Fruit fly (Drosophila melanogaster) whole organism, embryonic: ENCODE results near the gene CG32436.
A peak's percentile ranks its signal among the peaks of the same experiment; 100 is the strongest.

Source experiments
- Atf3 ChIP-seq: fragments of 200-800 bp; sonication (Bioruptor generic); optimal IDR thresholded peaks from 3 replicates; lab custom pipeline; 2016; ENCODE audit warnings: missing biosample characterization, missing genetic modification characterization
- Blimp-1 ChIP-seq: fragments of 200-800 bp; sonication (Bioruptor generic); optimal IDR thresholded peaks from 3 replicates; lab custom pipeline; 2018; ENCODE audit warnings: missing biosample characterization, missing genetic modification characterization, mild to moderate bottlenecking, moderate library complexity, missing genetic modification reagents
- C15 ChIP-seq: fragments of 200-800 bp; sonication (Bioruptor generic); IDR thresholded peaks from 3 replicates; pipeline ENCODE4 v1.3.6; 2022; ENCODE audit warnings: missing biosample characterization, missing genetic modification characterization
- CG10267 ChIP-seq: fragments of 200-800 bp; sonication (Bioruptor generic); optimal IDR thresholded peaks from 2 replicates; lab custom pipeline; 2018; ENCODE audit warnings: missing biosample characterization, mild to moderate bottlenecking, missing genetic modification characterization, moderate library complexity
- CG10321 ChIP-seq: fragments of 200-800 bp; sonication (Bioruptor generic); IDR thresholded peaks from 2 replicates; pipeline ENCODE4 v1.3.6; 2022; ENCODE audit warnings: missing biosample characterization, missing genetic modification characterization
- CG11093 ChIP-seq: fragments of 200-800 bp; sonication (Bioruptor generic); IDR thresholded peaks from 3 replicates; pipeline ENCODE4 v1.3.6; 2022; ENCODE audit warnings: missing biosample characterization, missing genetic modification characterization
- CG14014 ChIP-seq: fragments of 200-800 bp; sonication (Bioruptor generic); IDR thresholded peaks from 2 replicates; pipeline ENCODE4 v1.3.6; 2022; ENCODE audit warnings: missing biosample characterization, missing genetic modification characterization
- CG15479 ChIP-seq: fragments of 200-800 bp; sonication (Bioruptor generic); optimal IDR thresholded peaks from 3 replicates; lab custom pipeline; 2019; ENCODE audit warnings: missing biosample characterization, mild to moderate bottlenecking, missing genetic modification characterization, moderate library complexity
- CG16815 ChIP-seq: fragments of 200-800 bp; sonication (Bioruptor generic); optimal IDR thresholded peaks from 3 replicates; lab custom pipeline; 2017; ENCODE audit warnings: missing biosample characterization, mild to moderate bottlenecking, missing genetic modification characterization
- CG16863 ChIP-seq: fragments of 200-800 bp; sonication (Bioruptor generic); optimal IDR thresholded peaks from 3 replicates; lab custom pipeline; 2016; ENCODE audit warnings: missing biosample characterization, missing genetic modification characterization
- CG2875 ChIP-seq: fragments of 200-800 bp; sonication (Bioruptor generic); optimal IDR thresholded peaks from 2 replicates; lab custom pipeline; 2017; ENCODE audit warnings: missing biosample characterization, mild to moderate bottlenecking, missing genetic modification characterization, missing genetic modification reagents
- CG4282 ChIP-seq: fragments of 200-800 bp; sonication (Bioruptor generic); optimal IDR thresholded peaks from 2 replicates; lab custom pipeline; 2016; ENCODE audit warnings: missing biosample characterization, missing genetic modification characterization
- CG6272 ChIP-seq: fragments of 200-800 bp; sonication (Bioruptor generic); IDR thresholded peaks from 2 replicates; pipeline ENCODE4 v1.3.6; 2022; ENCODE audit warnings: missing biosample characterization, missing genetic modification characterization
- CG7271 ChIP-seq: fragments of 200-800 bp; sonication (Bioruptor generic); optimal IDR thresholded peaks from 2 replicates; lab custom pipeline; 2018; ENCODE audit warnings: missing biosample characterization, mild to moderate bottlenecking, missing genetic modification characterization, moderate library complexity
- CG9609 ChIP-seq: fragments of 200-800 bp; sonication (Bioruptor generic); optimal IDR thresholded peaks from 3 replicates; lab custom pipeline; 2016; ENCODE audit warnings: missing biosample characterization, missing genetic modification characterization
- CoRest ChIP-seq: fragments of 200-800 bp; sonication (Bioruptor generic); optimal IDR thresholded peaks from 3 replicates; lab custom pipeline; 2018; ENCODE audit warnings: missing biosample characterization, mild to moderate bottlenecking, missing genetic modification characterization, moderate library complexity
- Dbx ChIP-seq: fragments of 200-800 bp; sonication (Bioruptor generic); IDR thresholded peaks from 3 replicates; pipeline ENCODE4 v1.3.6; 2022; ENCODE audit warnings: missing biosample characterization, missing genetic modification characterization
- Deaf1 ChIP-seq: fragments of 200-800 bp; optimal IDR thresholded peaks from 3 replicates; lab custom pipeline; 2019; ENCODE audit warnings: missing biosample characterization, mild to moderate bottlenecking, missing genetic modification characterization, moderate library complexity
- ERR ChIP-seq: fragments of 200-800 bp; sonication (Bioruptor generic); optimal IDR thresholded peaks from 2 replicates; lab custom pipeline; 2016; ENCODE audit warnings: missing biosample characterization, missing genetic modification characterization
- HLH3B ChIP-seq: fragments of 200-800 bp; sonication (Bioruptor generic); IDR thresholded peaks from 2 replicates; pipeline ENCODE4 v1.3.6; 2022; ENCODE audit warnings: missing biosample characterization, missing genetic modification characterization
- Hr39 ChIP-seq: fragments of >200 bp; optimal IDR thresholded peaks from 2 replicates; lab custom pipeline; 2017
- Hr51 ChIP-seq, 2 experiments: fragments of 200-800 bp; sonication (Bioruptor generic); optimal IDR thresholded peaks; 2 replicates in 1 of 2; 3 replicates in 1 of 2; lab custom pipeline; 2016 to 2018; ENCODE audit warnings: missing biosample characterization in 2 of 2, missing genetic modification characterization in 2 of 2, mild to moderate bottlenecking in 1 of 2, moderate library complexity in 1 of 2
- NK7.1 ChIP-seq: fragments of 200-800 bp; sonication (Bioruptor generic); optimal IDR thresholded peaks from 3 replicates; lab custom pipeline; 2016; ENCODE audit warnings: missing biosample characterization, missing genetic modification characterization
- Nf-YA ChIP-seq: fragments of 200-800 bp; sonication (Bioruptor generic); IDR thresholded peaks from 2 replicates; pipeline ENCODE4 v1.3.6; 2022; ENCODE audit warnings: missing biosample characterization, missing genetic modification characterization
- Opbp ChIP-seq: fragments of 200-800 bp; sonication (Bioruptor generic); IDR thresholded peaks from 3 replicates; pipeline ENCODE4 v1.3.6; 2022; ENCODE audit warnings: missing biosample characterization, missing genetic modification characterization; ENCODE audit not compliant: partially characterized antibody
- PHDP ChIP-seq: fragments of 200-800 bp; sonication (Bioruptor generic); optimal IDR thresholded peaks from 3 replicates; lab custom pipeline; 2018; ENCODE audit warnings: missing biosample characterization, mild to moderate bottlenecking, missing genetic modification characterization, moderate library complexity
- Ravus ChIP-seq: fragments of 200-800 bp; sonication (Bioruptor generic); IDR thresholded peaks from 2 replicates; pipeline ENCODE4 v1.3.6; 2022; ENCODE audit warnings: missing biosample characterization, missing genetic modification characterization
- Rfx ChIP-seq: fragments of 200-800 bp; sonication (Bioruptor generic); IDR thresholded peaks from 2 replicates; pipeline ENCODE4 v1.3.6; 2022; ENCODE audit warnings: missing biosample characterization, missing genetic modification characterization
- Sox100B ChIP-seq: fragments of 200-800 bp; sonication (Bioruptor generic); optimal IDR thresholded peaks from 3 replicates; lab custom pipeline; 2018; ENCODE audit warnings: missing biosample characterization, mild to moderate bottlenecking, missing genetic modification characterization
- ara ChIP-seq: fragments of 200-800 bp; sonication (Bioruptor generic); IDR thresholded peaks from 2 replicates; pipeline ENCODE4 v1.3.6; 2022; ENCODE audit warnings: missing biosample characterization, missing genetic modification characterization
- br ChIP-seq: fragments of >200 bp; optimal IDR thresholded peaks from 2 replicates; lab custom pipeline; 2017
- chm ChIP-seq: fragments of 200-800 bp; sonication (Bioruptor generic); IDR thresholded peaks from 2 replicates; pipeline ENCODE4 v1.3.6; 2022; ENCODE audit warnings: missing biosample characterization, missing genetic modification characterization
- chn ChIP-seq: fragments of 200-800 bp; sonication (Bioruptor generic); optimal IDR thresholded peaks from 2 replicates; lab custom pipeline; 2016; ENCODE audit warnings: missing biosample characterization, missing genetic modification characterization
- dmrt11E ChIP-seq: fragments of 200-800 bp; sonication (Bioruptor generic); optimal IDR thresholded peaks from 3 replicates; lab custom pipeline; 2018; ENCODE audit warnings: missing biosample characterization, mild to moderate bottlenecking, missing genetic modification characterization, moderate library complexity
- emc ChIP-seq: fragments of 200-800 bp; sonication (Bioruptor generic); optimal IDR thresholded peaks from 2 replicates; lab custom pipeline; 2016; ENCODE audit warnings: missing biosample characterization, missing genetic modification characterization
- esg ChIP-seq: fragments of 200-800 bp; sonication (Bioruptor generic); conservative IDR thresholded peaks from 2 replicates; pipeline ENCODE4 v1.3.6; 2022; ENCODE audit warnings: missing biosample characterization, missing genetic modification characterization
- eve ChIP-seq, 2 experiments: fragments of >200 bp; optimal IDR thresholded peaks; 2 replicates each; lab custom pipeline; 2017; ENCODE audit warnings: missing biosample characterization in 2 of 2, missing genetic modification characterization in 2 of 2
- gsb ChIP-seq: fragments of 200-800 bp; sonication (Bioruptor generic); IDR thresholded peaks from 2 replicates; pipeline ENCODE4 v1.3.6; 2022; ENCODE audit warnings: missing biosample characterization, missing genetic modification characterization
- gt ChIP-seq: fragments of 200-800 bp; sonication (Bioruptor generic); IDR thresholded peaks from 2 replicates; pipeline ENCODE4 v1.3.6; 2022; ENCODE audit warnings: missing biosample characterization, missing genetic modification characterization
- jigr1 ChIP-seq: fragments of 200-800 bp; sonication (Bioruptor generic); IDR thresholded peaks from 3 replicates; pipeline ENCODE4 v1.3.6; 2022; ENCODE audit warnings: missing biosample characterization, missing genetic modification characterization
- jumu ChIP-seq: fragments of 200-800 bp; sonication (Bioruptor generic); optimal IDR thresholded peaks from 3 replicates; lab custom pipeline; 2016; ENCODE audit warnings: missing biosample characterization, missing genetic modification characterization
- nmo ChIP-seq: fragments of 200-800 bp; sonication (Bioruptor generic); optimal IDR thresholded peaks from 2 replicates; lab custom pipeline; 2018; ENCODE audit warnings: missing biosample characterization, mild to moderate bottlenecking, missing genetic modification characterization, moderate library complexity
- otp ChIP-seq: fragments of 200-800 bp; sonication (Bioruptor generic); IDR thresholded peaks from 3 replicates; pipeline ENCODE4, ENCODE4 v1.3.6; 2022; ENCODE audit warnings: missing biosample characterization, missing genetic modification characterization
- pnt ChIP-seq: fragments of 200-800 bp; sonication (Bioruptor generic); optimal IDR thresholded peaks from 3 replicates; lab custom pipeline; 2016; ENCODE audit warnings: missing biosample characterization, missing genetic modification characterization
- prd ChIP-seq, 3 experiments: fragments of >200 bp in 2 of 3; fragments of 200-800 bp in 1 of 3; sonication (Bioruptor generic) in 1 of 3; optimal IDR thresholded peaks in 2 of 3; IDR thresholded peaks in 1 of 3; 2 replicates in 2 of 3; 3 replicates in 1 of 3; pipeline versions ENCODE4 v1.3.6 to Lab custom; 2017 to 2022; ENCODE audit warnings: missing biosample characterization in 1 of 3, missing genetic modification characterization in 1 of 3
- pum ChIP-seq: fragments of 200-800 bp; sonication (Bioruptor generic); optimal IDR thresholded peaks from 2 replicates; lab custom pipeline; 2016; ENCODE audit warnings: missing biosample characterization, missing genetic modification characterization
- seq ChIP-seq: fragments of 200-800 bp; sonication (Bioruptor generic); IDR thresholded peaks from 2 replicates; pipeline ENCODE4 v1.3.6; 2022; ENCODE audit warnings: missing biosample characterization, missing genetic modification characterization
- sim ChIP-seq: fragments of 200-800 bp; sonication (Bioruptor generic); IDR thresholded peaks from 2 replicates; pipeline ENCODE4 v1.3.6; 2022; ENCODE audit warnings: missing biosample characterization, missing genetic modification characterization
- slou ChIP-seq: fragments of 200-800 bp; sonication (Bioruptor generic); optimal IDR thresholded peaks from 3 replicates; lab custom pipeline; 2016; ENCODE audit warnings: missing biosample characterization, missing genetic modification characterization
- toy ChIP-seq: fragments of 200-800 bp; sonication (Bioruptor generic); IDR thresholded peaks from 2 replicates; pipeline ENCODE4 v1.3.6; 2022; ENCODE audit warnings: missing biosample characterization, missing genetic modification characterization
- trh ChIP-seq: fragments of 200-800 bp; sonication (Bioruptor generic); optimal IDR thresholded peaks from 2 replicates; lab custom pipeline; 2016; ENCODE audit warnings: missing biosample characterization, missing genetic modification characterization

The CG32436 gene

DNA sequence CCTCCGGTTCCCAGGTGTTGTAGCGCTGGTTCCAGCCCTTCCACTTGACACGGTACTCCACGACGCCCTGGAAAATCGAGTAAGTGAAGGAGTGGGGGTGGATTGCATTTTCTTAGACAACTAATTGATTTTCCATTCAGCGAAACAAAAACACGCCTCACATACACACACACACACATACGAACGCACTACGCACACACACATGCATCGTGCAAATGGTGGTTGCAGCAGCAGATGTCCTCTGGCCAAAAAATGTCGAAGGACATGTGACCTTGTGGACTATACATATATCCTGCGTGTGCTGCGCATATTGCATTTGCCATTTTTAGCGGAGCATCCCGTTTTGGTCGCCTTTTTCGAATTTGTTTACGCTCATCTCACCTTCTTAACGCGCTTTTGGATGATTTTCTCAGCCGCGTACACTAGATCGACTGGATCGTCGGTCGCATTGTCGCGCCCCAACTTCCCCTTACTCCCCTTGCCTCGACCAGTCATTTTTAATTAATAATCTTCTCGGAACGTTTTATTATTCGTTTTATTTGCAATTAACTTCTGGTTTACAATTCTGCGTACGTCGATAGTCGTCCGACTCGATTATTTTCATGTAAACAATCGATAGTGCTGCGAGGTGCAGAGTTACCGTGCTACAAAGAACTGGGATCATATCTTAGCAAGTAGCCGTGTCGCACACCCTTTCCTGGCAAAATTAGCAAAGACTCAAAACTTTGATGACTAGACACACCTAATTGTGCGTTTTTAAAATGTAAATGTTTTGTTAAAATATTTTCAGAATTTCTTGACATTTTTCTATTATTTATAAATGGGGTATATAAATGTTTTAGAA, 26.2 kb upstream of the CG32436 start, which contains the start of gene Pc (continued):
- TF ChIP-seq Deaf1 (tag; lab: Kevin White, UChicago) (no peak), emc (GFP tag; lab: Kevin White, UChicago) (no peak), CG2875 (GFP tag; lab: Kevin White, UChicago) (no peak), sim (GFP tag; lab: Robert Waterston, UW) (no peak), Rfx (peak; percentile 43), Sox100B (GFP tag; lab: Kevin White, UChicago) (no peak), ERR (GFP tag; lab: Kevin White, UChicago) (no peak), gt (GFP tag; lab: Robert Waterston, UW) (no peak), CG4282 (peak; percentile 40), CG7271 (no peak), prd (optimal IDR thresholded peaks at IDR 0.05; lab: Kevin White, UChicago) (no peak), prd (GFP tag; IDR thresholded peaks at IDR 0.05; lab: Robert Waterston, UW) (no peak), Hr39 (lab: Kevin White, UChicago) (no peak), toy (GFP tag; lab: Robert Waterston, UW) (no peak), HLH3B (no peak), Hr51 (GFP tag; optimal IDR thresholded peaks at IDR 0.05; lab: Kevin White, UChicago) (peak in 1 of 2 experiments; percentile 44), PHDP (tag; lab: Kevin White, UChicago) (no peak), jigr1 (GFP tag; lab: Robert Waterston, UW) (no peak; the same call in 2 of the 3 replicates), jumu (GFP tag; lab: Kevin White, UChicago) (no peak), Atf3 (no peak), pnt (no peak), NK7.1 (no peak), CG9609 (GFP tag; lab: Kevin White, UChicago) (peak; percentile 4), CG6272 (peak; percentile 29; the same call in 1 of the 2 replicates), eve (GFP tag; optimal IDR thresholded peaks at IDR 0.05; lab: Kevin White, UChicago) (no peak), C15 (GFP tag; lab: Robert Waterston, UW) (no peak), br (lab: Kevin White, UChicago) (no peak), chn (GFP tag; lab: Kevin White, UChicago) (no peak), nmo (GFP tag; lab: Kevin White, UChicago) (peak; percentile 67), CG11093 (GFP tag; lab: Robert Waterston, UW) (no peak), Opbp (peak; percentile 86), chm (GFP tag; lab: Robert Waterston, UW) (no peak), seq (no peak; the same call in 1 of the 2 replicates), pum (GFP tag; lab: Kevin White, UChicago) (no peak), dmrt11E (tag; lab: Kevin White, UChicago) (no peak), otp (GFP tag; lab: Robert Waterston, UW) (no peak), Nf-YA (GFP tag; lab: Robert Waterston, UW) (no peak), CG10267 (tag; lab: Kevin White, UChicago) (peak; percentile 61), CG10321 (GFP tag; lab: Robert Waterston, UW) (no peak), CG16815 (GFP tag; lab: Kevin White, UChicago) (no peak), CG15479 (peak; percentile 24), esg (GFP tag; lab: Robert Waterston, UW) (no peak), Ravus (GFP tag; lab: Robert Waterston, UW) (no peak), CG16863 (GFP tag; lab: Kevin White, UChicago) (no peak), Dbx (GFP tag; lab: Robert Waterston, UW) (no peak), Blimp-1 (GFP tag; lab: Kevin White, UChicago) (no peak), gsb (GFP tag; lab: Robert Waterston, UW) (no peak), slou (GFP tag; lab: Kevin White, UChicago) (no peak), trh (no peak), ara (no peak), CoRest (tag; lab: Kevin White, UChicago) (peak; percentile 53), CG14014 (no peak)
